Fruit fly (Drosophila melanogaster): ENCODE measurements around the gene fh.

The fh gene

dm6 chrX:9163110-9163509, 14.2 kb upstream of the fh start, which contains the start of gene mei-P26 (continued):
- no peak for TF ChIP-seq Hr51 (GFP tag; optimal IDR thresholded peaks at IDR 0.05)
- TF ChIP-seq CG9727 (GFP tag; optimal IDR thresholded peaks at IDR 0.05): no peak
- no peak for TF ChIP-seq prd (optimal IDR thresholded peaks at IDR 0.05)
- TF ChIP-seq prd (GFP tag; IDR thresholded peaks at IDR 0.05): no peak
- TF ChIP-seq oc (tag; optimal IDR thresholded peaks at IDR 0.05): no peak
- no peak for TF ChIP-seq H15 (GFP tag; IDR thresholded peaks at IDR 0.05)
- no peak for TF ChIP-seq CG17612 (GFP tag; IDR thresholded peaks at IDR 0.05)
- no peak for TF ChIP-seq CG1602 (GFP tag; optimal IDR thresholded peaks at IDR 0.05)
- TF ChIP-seq BEAF-32 (GFP tag; optimal IDR thresholded peaks at IDR 0.05): peak; percentile 78
- TF ChIP-seq CG3407 (GFP tag; optimal IDR thresholded peaks at IDR 0.05): no peak
- no peak for TF ChIP-seq CG9797 (GFP tag; optimal IDR thresholded peaks at IDR 0.05)
- no peak for TF ChIP-seq ERR (GFP tag; optimal IDR thresholded peaks at IDR 0.05)
- no peak for TF ChIP-seq sens (GFP tag)
- peak; percentile 78 for TF ChIP-seq Sry-δ (GFP tag; optimal IDR thresholded peaks at IDR 0.05)
- no peak for TF ChIP-seq dati (GFP tag; IDR thresholded peaks at IDR 0.05)
- no peak for TF ChIP-seq slbo (GFP tag; IDR thresholded peaks at IDR 0.05)
- no peak for TF ChIP-seq wor (GFP tag; IDR thresholded peaks at IDR 0.05)
- TF ChIP-seq CG1024 (GFP tag; IDR thresholded peaks at IDR 0.05): no peak
- no peak for TF ChIP-seq Jarid2 (GFP tag; optimal IDR thresholded peaks at IDR 0.05)
- TF ChIP-seq lilli (GFP tag; optimal IDR thresholded peaks at IDR 0.05): no peak
- no peak for TF ChIP-seq lab (GFP tag; optimal IDR thresholded peaks at IDR 0.05)
- TF ChIP-seq pita (GFP tag; optimal IDR thresholded peaks at IDR 0.05): no peak
- no peak for TF ChIP-seq seq (GFP tag; IDR thresholded peaks at IDR 0.05)
- no peak for TF ChIP-seq HmgZ (tag; optimal IDR thresholded peaks at IDR 0.05)
- TF ChIP-seq ham (GFP tag; IDR thresholded peaks at IDR 0.05): no peak
- TF ChIP-seq CG17568 (GFP tag; optimal IDR thresholded peaks at IDR 0.05): peak; percentile 58
- no peak for TF ChIP-seq CG8765 (GFP tag; IDR thresholded peaks at IDR 0.05)
- no peak for TF ChIP-seq crc (GFP tag; optimal IDR thresholded peaks at IDR 0.05)
- no peak for TF ChIP-seq Eip74EF (GFP tag; optimal IDR thresholded peaks at IDR 0.05)
- no peak for TF ChIP-seq CG18764 (GFP tag; optimal IDR thresholded peaks at IDR 0.05)
- TF ChIP-seq tin (GFP tag; optimal IDR thresholded peaks at IDR 0.05): no peak
- no peak for TF ChIP-seq Dfd (GFP tag; optimal IDR thresholded peaks at IDR 0.05)
- no peak for TF ChIP-seq otp (GFP tag; IDR thresholded peaks at IDR 0.05)
- no peak for TF ChIP-seq CG10565 (GFP tag; optimal IDR thresholded peaks at IDR 0.05)
- TF ChIP-seq D19B (GFP tag; optimal IDR thresholded peaks at IDR 0.05): no peak
- no peak for TF ChIP-seq gsb-n (tag; optimal IDR thresholded peaks at IDR 0.05)
- peak; percentile 1 for TF ChIP-seq Side (GFP tag; optimal IDR thresholded peaks at IDR 0.05)
- TF ChIP-seq CG4617 (GFP tag; optimal IDR thresholded peaks at IDR 0.05; ENCODE audit: borderline replicate concordance): peak; percentile 6
- no peak for TF ChIP-seq corto (GFP tag; optimal IDR thresholded peaks at IDR 0.05)
- no peak for TF ChIP-seq CG1832 (GFP tag; optimal IDR thresholded peaks at IDR 0.05)
- TF ChIP-seq Hr3 (GFP tag; optimal IDR thresholded peaks at IDR 0.05): no peak
- TF ChIP-seq org-1 (GFP tag; optimal IDR thresholded peaks at IDR 0.05): no peak
- TF ChIP-seq CG6791 (GFP tag; IDR thresholded peaks at IDR 0.05; ENCODE audit: partially characterized antibody): peak; percentile 88
- TF ChIP-seq pzg (GFP tag; optimal IDR thresholded peaks at IDR 0.05): peak; percentile 49
- peak; percentile 78 for TF ChIP-seq inv (GFP tag; IDR thresholded peaks at IDR 0.05; ENCODE audit: partially characterized antibody)
- no peak for TF ChIP-seq CG16815 (GFP tag; optimal IDR thresholded peaks at IDR 0.05)
- TF ChIP-seq Taf1 (GFP tag; IDR thresholded peaks at IDR 0.05): no peak
- TF ChIP-seq CG11504 (tag; optimal IDR thresholded peaks at IDR 0.05): no peak
- peak; percentile 49; the same call in 2 of the 3 replicates for TF ChIP-seq row (GFP tag; IDR thresholded peaks at IDR 0.05)
- TF ChIP-seq vvl (GFP tag; IDR thresholded peaks at IDR 0.05): no peak
- no peak for TF ChIP-seq gem (tag; optimal IDR thresholded peaks at IDR 0.05)
- TF ChIP-seq CG2116 (GFP tag; optimal IDR thresholded peaks at IDR 0.05): peak; percentile 36
